Worm (Caenorhabditis elegans) whole organism, L1 larva: Measurements from ENCODE around the gene zyg-11.

Source experiments
- C04F5.9 ChIP-seq: sonication (generic microtip); optimal IDR thresholded peaks from 2 replicates; lab custom pipeline; 2016; ENCODE audit warnings: missing genetic modification characterization, missing compliant biosample characterization
- C34B4.2 ChIP-seq: sonication (generic microtip); optimal IDR thresholded peaks from 2 replicates; lab custom pipeline; 2017; ENCODE audit warnings: mild to moderate bottlenecking, missing genetic modification characterization, missing compliant biosample characterization
- ceh-88 ChIP-seq: fragments of 200-800 bp; sonication (Bioruptor generic); IDR thresholded peaks from 2 replicates; pipeline ENCODE4 v1.3.6; 2022; ENCODE audit warnings: missing genetic modification characterization, missing compliant biosample characterization
- dsc-1 ChIP-seq: sonication (generic microtip); optimal IDR thresholded peaks from 2 replicates; lab custom pipeline; 2016; ENCODE audit warnings: mild to moderate bottlenecking, missing genetic modification characterization, missing compliant biosample characterization
- efl-1 ChIP-seq, 4 experiments: fragments of 150-350 bp; optimal IDR thresholded peaks in 3 of 4; peaks in 1 of 4; 1 replicate in 1 of 4; 2 replicates in 3 of 4; lab custom pipeline; 2014; ENCODE audit warnings: missing biosample characterization in 2 of 4, missing genetic modification characterization in 2 of 4, missing genetic modification reagents in 2 of 4
- elt-2 ChIP-seq: sonication (generic microtip); optimal IDR thresholded peaks from 2 replicates; lab custom pipeline; 2016; ENCODE audit warnings: missing genetic modification characterization, mild to moderate bottlenecking, inconsistent platforms, missing compliant biosample characterization, missing genetic modification reagents
- elt-3 ChIP-seq, 6 experiments: fragments of 150-350 bp in 1 of 6; sonication (generic microtip); optimal IDR thresholded peaks; 2 replicates each; lab custom pipeline; 2017 to 2018; ENCODE audit warnings: missing biosample characterization in 6 of 6, missing genetic modification characterization in 6 of 6, inconsistent platforms in 1 of 6
- fkh-10 ChIP-seq: sonication (generic microtip); optimal IDR thresholded peaks from 2 replicates; lab custom pipeline; 2017; ENCODE audit warnings: missing biosample characterization, missing genetic modification reagents, missing genetic modification characterization
- fkh-4 ChIP-seq: sonication (generic microtip); optimal IDR thresholded peaks from 2 replicates; lab custom pipeline; 2016; ENCODE audit warnings: missing compliant biosample characterization, missing genetic modification characterization, borderline replicate concordance
- fos-1 ChIP-seq: fragments of 150-350 bp; optimal IDR thresholded peaks from 2 replicates; lab custom pipeline; 2014; ENCODE audit warnings: missing biosample characterization, missing genetic modification characterization
- grh-1 ChIP-seq: fragments of 200-800 bp; sonication (Bioruptor generic); IDR thresholded peaks from 2 replicates; pipeline ENCODE4 v1.3.6; 2022; ENCODE audit warnings: missing genetic modification reagents, missing genetic modification characterization, missing compliant biosample characterization
- hlh-17 ChIP-seq: fragments of 200-800 bp; sonication (Bioruptor generic); optimal IDR thresholded peaks from 2 replicates; lab custom pipeline; 2018; ENCODE audit warnings: missing genetic modification characterization, mild to moderate bottlenecking, missing compliant biosample characterization, moderate library complexity, borderline replicate concordance
- hpl-2 ChIP-seq: fragments of 150-350 bp; optimal IDR thresholded peaks from 2 replicates; lab custom pipeline; 2014; ENCODE audit warnings: missing biosample characterization, missing genetic modification reagents, missing genetic modification characterization
- lin-14 ChIP-seq: fragments of 200-800 bp; sonication (Bioruptor generic); optimal IDR thresholded peaks from 2 replicates; lab custom pipeline; 2018; ENCODE audit warnings: mild to moderate bottlenecking, missing genetic modification characterization, moderate library complexity, missing compliant biosample characterization
- lin-15B ChIP-seq: fragments of 150-350 bp; sonication (generic microtip); optimal IDR thresholded peaks from 3 replicates; lab custom pipeline; 2014; ENCODE audit warnings: missing biosample characterization, missing genetic modification characterization
- lin-39 ChIP-seq: fragments of 150-350 bp; optimal IDR thresholded peaks from 2 replicates; lab custom pipeline; 2014; ENCODE audit warnings: missing biosample characterization, missing genetic modification reagents, missing genetic modification characterization
- mab-9 ChIP-seq: fragments of 200-800 bp; sonication (Bioruptor generic); IDR thresholded peaks from 2 replicates; pipeline ENCODE4 v1.3.6; 2022; ENCODE audit warnings: missing genetic modification reagents, missing genetic modification characterization, missing compliant biosample characterization
- mef-2 ChIP-seq: fragments of 150-350 bp; optimal IDR thresholded peaks from 2 replicates; lab custom pipeline; 2014; ENCODE audit warnings: missing biosample characterization, missing genetic modification characterization
- nhr-11 ChIP-seq: fragments of 150-350 bp; optimal IDR thresholded peaks from 2 replicates; lab custom pipeline; 2014; ENCODE audit warnings: missing biosample characterization, missing genetic modification characterization
- nhr-12 ChIP-seq: sonication (generic microtip); optimal IDR thresholded peaks from 2 replicates; lab custom pipeline; 2017; ENCODE audit warnings: missing biosample characterization, missing genetic modification characterization
- nhr-19 ChIP-seq: fragments of 200-800 bp; sonication (Bioruptor generic); conservative IDR thresholded peaks from 2 replicates; pipeline ENCODE4 v1.3.6; 2022; ENCODE audit warnings: missing genetic modification characterization, missing compliant biosample characterization
- nhr-20 ChIP-seq: sonication (generic microtip); optimal IDR thresholded peaks from 2 replicates; lab custom pipeline; 2016; ENCODE audit warnings: mild to moderate bottlenecking, missing genetic modification characterization, missing compliant biosample characterization
- nhr-47 ChIP-seq: sonication (generic microtip); optimal IDR thresholded peaks from 2 replicates; lab custom pipeline; 2016; ENCODE audit warnings: mild to moderate bottlenecking, missing genetic modification characterization, moderate library complexity, missing compliant biosample characterization
- nhr-77 ChIP-seq: fragments of 150-350 bp; optimal IDR thresholded peaks from 2 replicates; lab custom pipeline; 2014; ENCODE audit warnings: missing biosample characterization, missing genetic modification characterization
- pqm-1 ChIP-seq: sonication (generic microtip); optimal IDR thresholded peaks from 3 replicates; lab custom pipeline; 2017; ENCODE audit warnings: missing biosample characterization, missing genetic modification characterization
- rnt-1 ChIP-seq: sonication (generic microtip); optimal IDR thresholded peaks from 2 replicates; lab custom pipeline; 2016; ENCODE audit warnings: mild to moderate bottlenecking, missing genetic modification characterization, moderate library complexity, missing compliant biosample characterization
- snpc-4 ChIP-seq: fragments of 150-350 bp; optimal IDR thresholded peaks from 2 replicates; lab custom pipeline; 2014; ENCODE audit warnings: missing biosample characterization, missing genetic modification characterization
- snu-23 ChIP-seq: sonication (generic microtip); optimal IDR thresholded peaks from 2 replicates; lab custom pipeline; 2016; ENCODE audit warnings: missing genetic modification characterization, missing compliant biosample characterization
- tbx-2 ChIP-seq: sonication (generic microtip); optimal IDR thresholded peaks from 2 replicates; lab custom pipeline; 2016; ENCODE audit warnings: missing genetic modification characterization, missing compliant biosample characterization
- unc-130 ChIP-seq: fragments of 150-350 bp; optimal IDR thresholded peaks from 2 replicates; lab custom pipeline; 2017; ENCODE audit warnings: missing biosample characterization, missing genetic modification characterization, inconsistent platforms
- unc-30 ChIP-seq: sonication (generic microtip); optimal IDR thresholded peaks from 2 replicates; lab custom pipeline; 2017; ENCODE audit warnings: missing biosample characterization, missing genetic modification characterization
- unc-86 ChIP-seq: sonication (generic microtip); optimal IDR thresholded peaks from 2 replicates; lab custom pipeline; 2016; ENCODE audit warnings: missing genetic modification characterization, missing compliant biosample characterization
- unc-98 ChIP-seq: fragments of 200-800 bp; sonication (Bioruptor generic); IDR thresholded peaks from 2 replicates; pipeline ENCODE4 v1.3.6; 2022; ENCODE audit warnings: missing genetic modification characterization, missing compliant biosample characterization
- xbp-1 ChIP-seq: sonication (generic microtip); optimal IDR thresholded peaks from 2 replicates; lab custom pipeline; 2016; ENCODE audit warnings: missing genetic modification characterization, missing compliant biosample characterization
- ztf-4 ChIP-seq: fragments of 150-350 bp; optimal IDR thresholded peaks from 2 replicates; lab custom pipeline; 2014; ENCODE audit warnings: missing biosample characterization, missing genetic modification characterization

zyg-11 gene

ce11 chrII:7985029-7985428, 32.5 kb upstream of the zyg-11 start:
- TF ChIP-seq nhr-11 (tag; lab: Kevin White, UChicago) (no peak), unc-30 (tag; lab: Kevin White, UChicago) (no peak), mab-9 (GFP tag; lab: Robert Waterston, UW) (no peak), tbx-2 (no peak), rnt-1 (tag; lab: Kevin White, UChicago) (no peak), nhr-77 (tag; lab: Kevin White, UChicago) (no peak), mef-2 (tag; lab: Kevin White, UChicago) (no peak), fkh-4 (tag; lab: Kevin White, UChicago) (no peak), nhr-12 (tag; lab: Kevin White, UChicago) (no peak), snpc-4 (tag; lab: Kevin White, UChicago) (no peak), nhr-20 (tag; lab: Kevin White, UChicago) (no peak), nhr-47 (tag; lab: Kevin White, UChicago) (no peak), hpl-2 (no peak), unc-130 (no peak)

- TF ChIP-seq nhr-77 (tag; lab: Kevin White, UChicago): no peak
- no peak for TF ChIP-seq efl-1 (optimal IDR thresholded peaks at IDR 0.05; lab: Kevin White, UChicago)
- TF ChIP-seq efl-1 (GFP tag; optimal IDR thresholded peaks at IDR 0.05 in 1 of 2; lab: Kevin White, UChicago): peak in 1 of 2 experiments; percentile 62
- TF ChIP-seq lin-14 (GFP tag; lab: Kevin White, UChicago): peak; percentile 53
Measured at ce11 chrII:7986928-7987327, 30.6 kb upstream of the zyg-11 start.

ce11 chrII:7990192-7990591, 27.3 kb upstream of the zyg-11 start:
- no peak for TF ChIP-seq fos-1 (tag; lab: Kevin White, UChicago)
- no peak for TF ChIP-seq rnt-1 (tag; lab: Kevin White, UChicago)
- no peak for TF ChIP-seq hlh-17 (GFP tag; lab: Kevin White, UChicago)
- TF ChIP-seq xbp-1: no peak
- no peak for TF ChIP-seq unc-98 (GFP tag; lab: Robert Waterston, UW)
- no peak for TF ChIP-seq efl-1 (optimal IDR thresholded peaks at IDR 0.05; lab: Kevin White, UChicago)
- TF ChIP-seq efl-1 (GFP tag; optimal IDR thresholded peaks at IDR 0.05 in 1 of 2; lab: Kevin White, UChicago): no peak
- no peak for TF ChIP-seq nhr-19 (GFP tag; lab: Robert Waterston, UW)
- no peak for TF ChIP-seq pqm-1 (tag; lab: Kevin White, UChicago)
- TF ChIP-seq elt-2 (tag; lab: Kevin White, UChicago): no peak
- no peak for TF ChIP-seq elt-3 (tag; optimal IDR thresholded peaks at IDR 0.05; lab: Kevin White, UChicago)
- TF ChIP-seq lin-14 (GFP tag; lab: Kevin White, UChicago): peak; percentile 56
- no peak for TF ChIP-seq dsc-1
- no peak for TF ChIP-seq ztf-4 (tag; lab: Kevin White, UChicago)
- TF ChIP-seq fkh-10 (GFP tag; lab: Kevin White, UChicago): peak; percentile 71
- TF ChIP-seq C04F5.9 (tag; lab: Kevin White, UChicago): no peak
- TF ChIP-seq, all 84 proteins: peak for 2

DNA sequence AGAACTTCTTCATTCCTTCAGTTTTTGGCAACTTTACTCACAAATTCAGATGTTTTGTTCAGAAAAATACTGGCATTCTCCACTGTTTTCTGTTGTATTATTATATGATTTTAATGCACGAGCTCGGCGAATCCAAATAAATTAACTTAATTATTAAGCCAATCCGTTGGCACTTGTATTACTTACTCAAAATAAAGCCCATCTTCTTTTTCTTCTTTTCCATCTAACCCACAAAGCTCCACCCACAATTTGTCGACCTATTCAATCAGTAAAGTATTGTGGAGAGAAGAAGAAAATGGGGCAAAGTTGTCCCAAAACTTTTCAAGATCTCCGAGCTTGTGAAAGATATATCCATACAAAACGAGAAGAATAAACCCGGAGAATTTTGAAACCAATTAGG, 26.2 kb upstream of the zyg-11 start:
- TF ChIP-seq snu-23 (GFP tag; lab: Kevin White, UChicago) (no peak), nhr-77 (tag; lab: Kevin White, UChicago) (no peak), lin-14 (GFP tag; lab: Kevin White, UChicago) (peak; percentile 56), mef-2 (tag; lab: Kevin White, UChicago) (no peak), unc-86 (tag; lab: Kevin White, UChicago) (no peak)

DNA sequence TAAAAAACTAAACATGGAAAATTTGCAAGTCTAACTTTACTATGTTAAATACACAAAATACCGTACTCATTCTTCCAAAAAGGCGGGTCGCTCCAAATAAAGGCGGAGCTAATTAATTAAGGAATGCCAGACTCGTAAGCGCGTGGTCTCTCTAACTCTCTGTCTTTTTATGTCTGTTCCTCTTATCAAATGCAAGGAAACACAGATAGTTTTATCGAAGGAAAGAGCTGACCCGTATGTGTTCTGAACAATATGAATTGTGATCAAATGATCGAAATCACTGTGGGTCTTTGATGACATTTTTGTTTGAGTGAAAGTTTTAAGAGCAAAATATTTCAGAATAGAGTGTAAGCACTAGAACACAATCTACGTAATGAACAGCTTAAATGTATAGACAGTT, 16.1 kb upstream of the zyg-11 start:
- TF ChIP-seq elt-2 (tag; lab: Kevin White, UChicago) (peak; percentile 59), mef-2 (tag; lab: Kevin White, UChicago) (no peak), efl-1 (optimal IDR thresholded peaks at IDR 0.05; lab: Kevin White, UChicago) (no peak), efl-1 (GFP tag; optimal IDR thresholded peaks at IDR 0.05 in 1 of 2; lab: Kevin White, UChicago) (peak in 1 of 2 experiments; percentile 60)
- TF ChIP-seq, all 84 proteins: peak for 2

- TF ChIP-seq lin-15B (tag; lab: Kevin White, UChicago) (no peak), grh-1 (no peak), ceh-88 (GFP tag; lab: Robert Waterston, UW) (no peak), lin-39 (tag; lab: Kevin White, UChicago) (no peak), C34B4.2 (tag; lab: Kevin White, UChicago) (no peak)
Measured at ce11 chrII:8004157-8004556, 13.3 kb upstream of the zyg-11 start, which contains the start of gene pgp-11. TSS of gene pgp-11 (minus strand) at chrII:8004257.
